Fruit fly (Drosophila melanogaster): ENCODE data around the gene cpo.
A peak's percentile ranks its signal among the peaks of the same experiment; 100 is the strongest.

The cpo gene

DNA sequence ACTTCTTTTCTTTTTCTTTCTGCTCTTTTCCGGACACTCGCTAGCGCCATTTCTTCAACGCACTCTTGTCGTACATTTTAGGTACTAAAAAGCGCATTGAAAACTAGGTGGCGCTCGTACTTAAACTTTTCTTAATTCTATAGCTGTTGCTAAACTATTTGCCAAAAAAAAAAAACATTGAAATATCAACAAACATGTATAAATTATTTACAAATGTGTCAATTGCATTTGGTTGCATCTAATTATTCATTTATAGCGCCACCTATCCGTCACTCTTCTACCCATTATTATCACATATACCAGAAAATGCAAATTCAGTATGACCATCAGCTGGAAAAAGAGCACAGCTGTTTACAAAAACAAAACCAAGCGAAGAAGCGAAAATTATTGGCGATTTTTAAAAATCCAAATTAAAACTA is 101.6 kb downstream of the cpo start, which contains the start of gene CG7785 (continued):
- peak; percentile 28 for TF ChIP-seq Bdp1 (GFP tag; optimal IDR thresholded peaks at IDR 0.05)
- peak; percentile 61 for TF ChIP-seq CG12659 (GFP tag; optimal IDR thresholded peaks at IDR 0.05)
- TF ChIP-seq Asciz (GFP tag; optimal IDR thresholded peaks at IDR 0.05), result no peak
- no peak for TF ChIP-seq tup (GFP tag; optimal IDR thresholded peaks at IDR 0.05)
- TF ChIP-seq slp2 (GFP tag; optimal IDR thresholded peaks at IDR 0.05), result peak; percentile 34
- no peak for TF ChIP-seq CG3995 (GFP tag; optimal IDR thresholded peaks at IDR 0.05)
- TF ChIP-seq CG9437 (GFP tag; optimal IDR thresholded peaks at IDR 0.05), result peak; percentile 2
- TF ChIP-seq CG14667 (GFP tag; IDR thresholded peaks at IDR 0.05), result no peak
- TF ChIP-seq Lim3 (GFP tag; IDR thresholded peaks at IDR 0.05), result no peak
- peak; percentile 27 for TF ChIP-seq Six4 (GFP tag; optimal IDR thresholded peaks at IDR 0.05)
- no peak for TF ChIP-seq CG7357 (GFP tag; IDR thresholded peaks at IDR 0.05)
- TF ChIP-seq CG4730 (GFP tag; IDR thresholded peaks at IDR 0.05), result no peak
- no peak for TF ChIP-seq CG15479 (GFP tag; optimal IDR thresholded peaks at IDR 0.05)
- peak; percentile 22 for TF ChIP-seq CG7271 (tag; optimal IDR thresholded peaks at IDR 0.05)
- no peak for TF ChIP-seq ase (GFP tag; IDR thresholded peaks at IDR 0.05)
- peak; percentile 40; the same call in 1 of the 3 replicates for TF ChIP-seq zfh1 (GFP tag; IDR thresholded peaks at IDR 0.05)
- no peak for TF ChIP-seq tx (GFP tag; optimal IDR thresholded peaks at IDR 0.05)
- TF ChIP-seq Eip74EF (GFP tag; optimal IDR thresholded peaks at IDR 0.05), result no peak
- no peak for TF ChIP-seq twi (tag; optimal IDR thresholded peaks at IDR 0.05)
- TF ChIP-seq ftz-f1 (GFP tag; optimal IDR thresholded peaks at IDR 0.05), result no peak
- peak; percentile 40 for TF ChIP-seq ind (GFP tag; optimal IDR thresholded peaks at IDR 0.05)
- no peak for TF ChIP-seq Dfd (GFP tag; optimal IDR thresholded peaks at IDR 0.05)
- peak; percentile 35 for TF ChIP-seq CG8290 (GFP tag; optimal IDR thresholded peaks at IDR 0.05)
- TF ChIP-seq CG8290 (tag; optimal IDR thresholded peaks at IDR 0.05), result no peak
- TF ChIP-seq CG12391 (tag; optimal IDR thresholded peaks at IDR 0.05), result peak; percentile 49
- peak; percentile 86 for TF ChIP-seq nmo (GFP tag; optimal IDR thresholded peaks at IDR 0.05)
- TF ChIP-seq CG15696 (tag; optimal IDR thresholded peaks at IDR 0.05), result peak; percentile 72
- no peak for TF ChIP-seq tll (GFP tag; optimal IDR thresholded peaks at IDR 0.05)
- no peak for TF ChIP-seq lbe (GFP tag; optimal IDR thresholded peaks at IDR 0.05)
- TF ChIP-seq crol (GFP tag; IDR thresholded peaks at IDR 0.05), result no peak
- TF ChIP-seq sima (GFP tag; optimal IDR thresholded peaks at IDR 0.05), result no peak
- TF ChIP-seq CG4282 (GFP tag; optimal IDR thresholded peaks at IDR 0.05), result no peak
- TF ChIP-seq CG2129 (GFP tag; IDR thresholded peaks at IDR 0.05; ENCODE audit: partially characterized antibody), result no peak
- TF ChIP-seq Nf-YB (GFP tag; optimal IDR thresholded peaks at IDR 0.05), result no peak
- peak; percentile 17 for TF ChIP-seq Hmx (GFP tag; optimal IDR thresholded peaks at IDR 0.05)
- no peak for TF ChIP-seq grn (GFP tag; optimal IDR thresholded peaks at IDR 0.05)
- TF ChIP-seq CG34422 (GFP tag; IDR thresholded peaks at IDR 0.05), result no peak
- no peak for TF ChIP-seq exex (tag; optimal IDR thresholded peaks at IDR 0.05)
- no peak for TF ChIP-seq CG18011 (GFP tag; optimal IDR thresholded peaks at IDR 0.05)
- no peak for TF ChIP-seq CG17612 (GFP tag; IDR thresholded peaks at IDR 0.05)
- no peak for TF ChIP-seq CG7372 (GFP tag; IDR thresholded peaks at IDR 0.05)
- TF ChIP-seq Ptx1 (GFP tag; IDR thresholded peaks at IDR 0.05), result peak; percentile 66
- TF ChIP-seq CG8924 (tag; optimal IDR thresholded peaks at IDR 0.05), result no peak
- no peak for TF ChIP-seq vfl (GFP tag; optimal IDR thresholded peaks at IDR 0.05)
- peak; percentile 62 for TF ChIP-seq Hmr (GFP tag; optimal IDR thresholded peaks at IDR 0.05)
- TF ChIP-seq Ets97D (GFP tag; optimal IDR thresholded peaks at IDR 0.05), result peak; percentile 88
- TF ChIP-seq Dad (GFP tag; optimal IDR thresholded peaks at IDR 0.05), result no peak
- peak; percentile 70 for TF ChIP-seq CG10267 (tag; optimal IDR thresholded peaks at IDR 0.05)
- no peak for TF ChIP-seq CG12219 (GFP tag; optimal IDR thresholded peaks at IDR 0.05)
- peak; percentile 47 for TF ChIP-seq E2f1 (GFP tag; IDR thresholded peaks at IDR 0.05)
- no peak for TF ChIP-seq Lpt (GFP tag; optimal IDR thresholded peaks at IDR 0.05)
- no peak for TF ChIP-seq amos (GFP tag; IDR thresholded peaks at IDR 0.05; ENCODE audit: partially characterized antibody)

Measured in whole organism, embryonic.